Worm (Caenorhabditis elegans): ENCODE results near the gene F54C9.7.

DNA sequence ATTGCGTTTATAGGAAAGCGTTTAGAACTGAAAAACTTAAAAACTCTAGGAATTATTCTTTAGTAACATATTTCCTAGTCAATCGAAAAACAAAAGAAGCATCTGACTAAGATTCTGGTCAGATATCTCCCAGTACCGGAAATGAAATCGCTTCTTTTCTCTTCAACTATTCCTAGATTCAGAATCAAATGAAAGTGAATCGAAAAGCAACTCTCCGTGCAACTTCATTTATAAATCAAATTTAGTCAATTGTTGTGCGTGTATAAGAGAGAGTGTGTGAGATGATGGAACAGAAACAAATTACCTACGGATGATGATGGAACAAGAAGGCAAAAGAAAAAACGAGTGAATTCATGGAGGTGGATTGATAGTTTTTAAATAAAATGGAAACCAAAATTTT is 14.0 kb upstream of the F54C9.7 start:
- TF ChIP-seq flt-1 (GFP tag; IDR thresholded peaks at IDR 0.05) (no peak), ceh-13 (GFP tag; optimal IDR thresholded peaks at IDR 0.05) (no peak), aly-1 (tag; optimal IDR thresholded peaks at IDR 0.05) (no peak), B0310.2 (tag; optimal IDR thresholded peaks at IDR 0.05) (no peak)
